Worm (Caenorhabditis elegans) whole organism, mixed stage, embryonic: ENCODE results near the gene gsnl-1.

Experiments used
- M03D4.4 ChIP-seq: sonication (generic microtip); optimal IDR thresholded peaks from 2 replicates; lab custom pipeline; 2017; ENCODE audit warnings: mild to moderate bottlenecking, missing genetic modification characterization, missing compliant biosample characterization
- bed-3 ChIP-seq: fragments of 200-800 bp; sonication (Bioruptor generic); optimal IDR thresholded peaks from 3 replicates; lab custom pipeline; 2018; ENCODE audit warnings: mild to moderate bottlenecking, missing genetic modification characterization, moderate library complexity, missing compliant biosample characterization
- blmp-1 ChIP-seq: fragments of 150-350 bp; optimal IDR thresholded peaks from 2 replicates; lab custom pipeline; 2014; ENCODE audit warnings: missing biosample characterization, missing genetic modification characterization
- ceh-39 ChIP-seq: fragments of 150-350 bp; optimal IDR thresholded peaks from 2 replicates; lab custom pipeline; 2014; ENCODE audit warnings: missing biosample characterization, missing genetic modification characterization
- ceh-43 ChIP-seq: fragments of 200-800 bp; sonication (Bioruptor generic); optimal IDR thresholded peaks from 2 replicates; lab custom pipeline; 2018; ENCODE audit warnings: mild to moderate bottlenecking, missing genetic modification characterization, moderate library complexity, missing compliant biosample characterization
- ceh-83 ChIP-seq: fragments of 200-800 bp; sonication (Bioruptor generic); optimal IDR thresholded peaks from 2 replicates; lab custom pipeline; 2018; ENCODE audit warnings: mild to moderate bottlenecking, missing genetic modification characterization, missing compliant biosample characterization
- ces-1 ChIP-seq: fragments of 150-350 bp; optimal IDR thresholded peaks from 2 replicates; lab custom pipeline; 2014; ENCODE audit warnings: missing biosample characterization, missing genetic modification reagents, missing genetic modification characterization
- cnd-1 ChIP-seq: fragments of 200-800 bp; sonication (Bioruptor generic); optimal IDR thresholded peaks from 2 replicates; lab custom pipeline; 2018; ENCODE audit warnings: mild to moderate bottlenecking, missing genetic modification characterization, missing compliant biosample characterization
- drap-1 ChIP-seq: fragments of 200-800 bp; sonication (Bioruptor generic); optimal IDR thresholded peaks from 3 replicates; lab custom pipeline; 2018; ENCODE audit warnings: mild to moderate bottlenecking, missing genetic modification characterization, missing compliant biosample characterization
- elt-1 ChIP-seq: sonication (generic microtip); optimal IDR thresholded peaks from 2 replicates; lab custom pipeline; 2017; ENCODE audit warnings: missing genetic modification characterization, mild to moderate bottlenecking, missing compliant biosample characterization, antibody characterized with exemption, moderate library complexity, borderline replicate concordance; ENCODE audit not compliant: insufficient read depth
- elt-3 ChIP-seq: fragments of 150-350 bp; optimal IDR thresholded peaks from 2 replicates; lab custom pipeline; 2014; ENCODE audit warnings: missing biosample characterization, missing genetic modification characterization
- flh-1 ChIP-seq: fragments of 200-800 bp; sonication (Bioruptor generic); optimal IDR thresholded peaks from 2 replicates; lab custom pipeline; 2018; ENCODE audit warnings: mild to moderate bottlenecking, missing genetic modification characterization, moderate library complexity, missing compliant biosample characterization
- ham-2 ChIP-seq: fragments of 200-800 bp; sonication (Bioruptor generic); optimal IDR thresholded peaks from 2 replicates; lab custom pipeline; 2018; ENCODE audit warnings: mild to moderate bottlenecking, missing genetic modification characterization, missing compliant biosample characterization
- hlh-1 ChIP-seq: fragments of 150-350 bp; optimal IDR thresholded peaks from 2 replicates; lab custom pipeline; 2014; ENCODE audit warnings: missing biosample characterization, missing genetic modification reagents, missing genetic modification characterization
- lin-13 ChIP-seq: fragments of 150-350 bp; optimal IDR thresholded peaks from 2 replicates; lab custom pipeline; 2014; ENCODE audit warnings: missing biosample characterization, missing genetic modification characterization
- lin-32 ChIP-seq: fragments of 200-800 bp; sonication (Bioruptor generic); optimal IDR thresholded peaks from 2 replicates; lab custom pipeline; 2018; ENCODE audit warnings: mild to moderate bottlenecking, missing genetic modification characterization, missing compliant biosample characterization
- lsy-2 ChIP-seq: fragments of 150-350 bp; optimal IDR thresholded peaks from 2 replicates; lab custom pipeline; 2014; ENCODE audit warnings: missing biosample characterization, missing genetic modification characterization
- mab-5 ChIP-seq: fragments of 150-350 bp; optimal IDR thresholded peaks from 2 replicates; lab custom pipeline; 2014; ENCODE audit warnings: missing biosample characterization, missing genetic modification characterization
- mep-1 ChIP-seq: fragments of 150-350 bp; optimal IDR thresholded peaks from 2 replicates; lab custom pipeline; 2017; ENCODE audit warnings: missing biosample characterization, missing genetic modification reagents, missing genetic modification characterization, inconsistent platforms
- mls-2 ChIP-seq: sonication (generic microtip); optimal IDR thresholded peaks from 2 replicates; lab custom pipeline; 2016; ENCODE audit warnings: mild to moderate bottlenecking, missing genetic modification characterization, moderate library complexity, missing compliant biosample characterization
- nhr-12 ChIP-seq: fragments of 150-350 bp; optimal IDR thresholded peaks from 2 replicates; lab custom pipeline; 2014; ENCODE audit warnings: missing biosample characterization, missing genetic modification characterization
- nhr-2 ChIP-seq: fragments of 150-350 bp; optimal IDR thresholded peaks from 2 replicates; lab custom pipeline; 2014; ENCODE audit warnings: missing biosample characterization, missing genetic modification characterization
- nhr-237 ChIP-seq: fragments of 150-350 bp; optimal IDR thresholded peaks from 2 replicates; lab custom pipeline; 2014; ENCODE audit warnings: missing biosample characterization, missing genetic modification characterization
- nhr-28 ChIP-seq: fragments of 150-350 bp; optimal IDR thresholded peaks from 2 replicates; lab custom pipeline; 2014; ENCODE audit warnings: missing biosample characterization, missing genetic modification characterization
- nhr-76 ChIP-seq: sonication (generic microtip); optimal IDR thresholded peaks from 2 replicates; lab custom pipeline; 2017; ENCODE audit warnings: missing biosample characterization, missing genetic modification characterization
- pha-4 ChIP-seq: fragments of 150-350 bp; optimal IDR thresholded peaks from 2 replicates; lab custom pipeline; 2018; ENCODE audit warnings: missing biosample characterization, missing genetic modification reagents, missing genetic modification characterization
- sem-2 ChIP-seq: fragments of 200-800 bp; sonication (Bioruptor generic); optimal IDR thresholded peaks from 2 replicates; lab custom pipeline; 2018; ENCODE audit warnings: mild to moderate bottlenecking, missing genetic modification characterization, missing compliant biosample characterization
- snpc-4 ChIP-seq: fragments of 150-350 bp; optimal IDR thresholded peaks from 2 replicates; lab custom pipeline; 2014; ENCODE audit warnings: missing biosample characterization, missing genetic modification characterization
- sptf-1 ChIP-seq: sonication (generic microtip); optimal IDR thresholded peaks from 2 replicates; lab custom pipeline; 2017; ENCODE audit warnings: mild to moderate bottlenecking, missing genetic modification characterization, moderate library complexity, missing compliant biosample characterization
- tbx-8 ChIP-seq: fragments of 200-800 bp; sonication (Bioruptor generic); optimal IDR thresholded peaks from 2 replicates; lab custom pipeline; 2018; ENCODE audit warnings: mild to moderate bottlenecking, missing genetic modification characterization, moderate library complexity, missing compliant biosample characterization
- unc-120 ChIP-seq: sonication (generic microtip); optimal IDR thresholded peaks from 2 replicates; lab custom pipeline; 2017; ENCODE audit warnings: missing genetic modification characterization, missing compliant biosample characterization; ENCODE audit not compliant: poor library complexity, severe bottlenecking
- unc-39 ChIP-seq: fragments of 150-350 bp; optimal IDR thresholded peaks from 2 replicates; lab custom pipeline; 2014; ENCODE audit warnings: missing biosample characterization, missing genetic modification characterization
- unc-62 ChIP-seq: fragments of 150-350 bp; optimal IDR thresholded peaks from 2 replicates; lab custom pipeline; 2014; ENCODE audit warnings: missing biosample characterization, missing genetic modification reagents, missing genetic modification characterization
- zip-8 ChIP-seq: fragments of 150-350 bp; optimal IDR thresholded peaks from 2 replicates; lab custom pipeline; 2014; ENCODE audit warnings: missing biosample characterization, missing genetic modification characterization
- ztf-11 ChIP-seq: fragments of 150-350 bp; optimal IDR thresholded peaks from 2 replicates; lab custom pipeline; 2014; ENCODE audit warnings: missing biosample characterization, missing genetic modification characterization

The gsnl-1 gene

DNA sequence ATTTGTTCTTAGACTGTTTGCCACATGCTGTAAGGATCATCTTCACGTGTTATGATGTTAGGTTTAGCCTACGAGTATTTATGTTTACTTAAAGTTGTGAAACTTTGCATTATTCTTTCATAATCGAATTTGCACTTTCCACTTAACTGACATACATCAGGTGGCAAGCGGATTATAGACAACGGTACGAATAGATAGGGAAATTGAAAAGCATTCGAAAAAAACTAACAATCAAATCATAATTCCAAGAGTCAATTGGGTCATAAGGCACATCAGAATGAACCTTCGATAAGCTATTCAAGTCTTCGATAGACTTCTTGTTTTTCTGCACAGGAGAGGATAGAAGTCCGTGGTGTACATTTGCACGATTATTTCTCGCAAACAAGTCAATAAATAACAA lies 4.4 kb upstream of the gsnl-1 start:
- TF ChIP-seq unc-62 (no peak), zip-8 (tag; lab: Kevin White, UChicago) (no peak)
- TF ChIP-seq, all 35 proteins: peak for 0

DNA sequence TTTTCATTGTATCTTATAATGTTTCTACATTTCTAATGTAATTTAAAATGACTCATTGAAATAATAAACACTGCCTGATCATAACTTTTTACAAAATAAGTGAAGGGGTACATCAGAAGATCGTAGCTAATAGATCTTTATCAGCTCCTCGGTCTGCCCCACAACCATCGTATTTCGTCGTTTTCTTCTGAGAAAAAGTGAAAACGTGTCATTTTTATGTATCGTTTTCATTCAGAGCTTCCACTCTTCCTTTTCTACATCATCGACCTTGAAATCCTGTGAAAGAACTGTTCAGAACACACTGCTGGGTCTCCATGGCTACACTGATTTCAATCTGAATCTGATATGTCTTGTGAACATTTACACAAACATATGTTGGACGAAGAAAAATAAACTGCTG lies 2.5 kb downstream of the gsnl-1 start:
- TF ChIP-seq elt-3 (tag; lab: Kevin White, UChicago) = no peak
- no peak for TF ChIP-seq ham-2 (GFP tag; lab: Kevin White, UChicago)
- TF ChIP-seq pha-4 (tag; lab: Kevin White, UChicago) = no peak
- no peak for TF ChIP-seq mep-1 (tag; lab: Kevin White, UChicago)
- TF ChIP-seq blmp-1 = no peak
- TF ChIP-seq nhr-12 (tag; lab: Kevin White, UChicago) = no peak
- no peak for TF ChIP-seq unc-120
- no peak for TF ChIP-seq unc-62
- TF ChIP-seq elt-1 (tag; lab: Kevin White, UChicago) = no peak
- TF ChIP-seq flh-1 (GFP tag; lab: Kevin White, UChicago) = no peak
- TF ChIP-seq lsy-2 (tag; lab: Kevin White, UChicago) = no peak
- no peak for TF ChIP-seq lin-13 (tag; lab: Kevin White, UChicago)
- TF ChIP-seq nhr-28 (tag; lab: Kevin White, UChicago) = no peak
- TF ChIP-seq drap-1 = no peak
- no peak for TF ChIP-seq cnd-1 (tag; lab: Kevin White, UChicago)

DNA sequence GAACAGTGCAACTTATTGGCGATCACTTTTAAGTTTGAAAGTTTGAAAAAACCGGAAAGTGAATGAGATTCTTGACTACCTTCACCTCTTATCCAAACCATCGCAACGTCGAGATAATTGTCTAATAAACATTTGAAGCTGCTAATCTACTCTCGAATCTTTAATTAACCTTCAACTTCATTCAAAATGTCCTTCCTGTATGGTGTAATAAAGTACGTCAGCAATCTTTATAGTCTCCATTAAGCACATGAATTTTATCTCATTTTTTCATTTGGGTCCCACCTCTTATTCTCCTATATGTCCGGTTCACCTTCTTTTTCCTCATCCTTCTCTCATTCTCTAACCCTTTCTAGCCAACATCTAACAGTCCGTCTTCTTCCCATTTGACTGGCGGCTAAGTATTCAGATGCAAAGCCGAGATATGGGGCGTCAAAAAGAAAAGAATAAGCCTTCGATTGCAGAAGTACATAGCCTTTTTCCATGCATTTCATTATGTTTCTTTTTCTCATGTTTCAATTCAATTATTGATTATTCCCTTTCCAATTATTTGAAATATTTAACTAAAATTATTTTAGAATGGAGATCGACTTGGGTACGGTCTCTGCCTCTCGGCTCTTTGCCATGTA lies 4.1 kb downstream of the gsnl-1 start, which contains the start of gene swt-5:
Gene swt-5, plus strand, starts transcription at position 576 of the 626 bp plus-strand sequence.
- no peak for TF ChIP-seq bed-3
- TF ChIP-seq mep-1 (tag; lab: Kevin White, UChicago) = no peak
- no peak for TF ChIP-seq lin-13 (tag; lab: Kevin White, UChicago)
- TF ChIP-seq tbx-8 (GFP tag; lab: Kevin White, UChicago) = no peak
- TF ChIP-seq elt-3 (tag; lab: Kevin White, UChicago) = no peak
- TF ChIP-seq sem-2 (GFP tag; lab: Kevin White, UChicago) = no peak
- TF ChIP-seq zip-8 (tag; lab: Kevin White, UChicago) = no peak
- no peak for TF ChIP-seq cnd-1 (tag; lab: Kevin White, UChicago)
- TF ChIP-seq ztf-11 (tag; lab: Kevin White, UChicago) = no peak
- TF ChIP-seq lsy-2 (tag; lab: Kevin White, UChicago) = no peak

DNA sequence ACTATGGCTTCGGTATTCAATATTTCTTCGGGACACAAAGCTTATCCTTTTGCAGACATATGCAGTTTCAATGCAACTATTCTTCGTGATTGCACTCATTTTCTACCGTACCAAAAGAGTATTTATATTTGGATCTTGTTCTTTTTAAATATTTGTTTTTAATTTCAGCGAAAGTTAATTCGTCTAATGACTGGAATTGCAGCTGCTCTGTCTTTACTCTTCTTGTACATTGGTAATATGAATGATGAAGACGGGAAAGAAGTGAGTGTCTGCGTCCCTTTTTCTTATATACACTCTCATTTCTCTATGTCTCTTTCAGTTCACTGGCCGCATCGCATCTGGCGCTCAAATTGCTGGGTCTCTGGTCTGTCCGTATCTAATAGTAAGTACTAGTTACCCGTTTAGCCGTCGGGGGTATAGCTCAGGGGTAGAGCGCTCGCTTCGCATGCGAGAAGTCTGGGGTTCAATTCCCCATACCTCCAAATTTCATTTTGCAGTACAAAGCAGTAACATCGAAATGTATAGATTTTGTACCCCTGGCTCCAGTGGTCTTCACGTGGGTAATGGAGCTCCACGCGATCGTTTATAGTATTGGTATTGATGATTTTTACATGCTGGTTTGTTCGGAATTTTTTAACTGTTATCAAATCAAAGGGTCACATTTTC lies 6.4 kb downstream of the gsnl-1 start:
- TF ChIP-seq pha-4 (tag; lab: Kevin White, UChicago) (no peak), mab-5 (tag; lab: Kevin White, UChicago) (no peak), ham-2 (GFP tag; lab: Kevin White, UChicago) (peak; percentile 93), nhr-237 (no peak), bed-3 (peak; percentile 82), unc-62 (no peak), hlh-1 (tag; lab: Kevin White, UChicago) (peak; percentile 40), lin-13 (tag; lab: Kevin White, UChicago) (peak; percentile 31), ceh-39 (tag; lab: Kevin White, UChicago) (no peak), blmp-1 (no peak), nhr-28 (tag; lab: Kevin White, UChicago) (no peak), ceh-83 (GFP tag; lab: Kevin White, UChicago) (peak; percentile 94), snpc-4 (no peak), flh-1 (GFP tag; lab: Kevin White, UChicago) (peak; percentile 68), drap-1 (peak; percentile 92), elt-1 (tag; lab: Kevin White, UChicago) (no peak), ztf-11 (tag; lab: Kevin White, UChicago) (no peak), elt-3 (tag; lab: Kevin White, UChicago) (no peak), cnd-1 (tag; lab: Kevin White, UChicago) (peak; percentile 88), M03D4.4 (tag; lab: Kevin White, UChicago) (peak; percentile 93), nhr-2 (tag; lab: Kevin White, UChicago) (no peak), nhr-12 (tag; lab: Kevin White, UChicago) (peak; percentile 27), zip-8 (tag; lab: Kevin White, UChicago) (no peak), unc-120 (peak; percentile 91), lsy-2 (tag; lab: Kevin White, UChicago) (no peak), tbx-8 (GFP tag; lab: Kevin White, UChicago) (peak; percentile 84), sptf-1 (tag; lab: Kevin White, UChicago) (peak; percentile 95), lin-32 (GFP tag; lab: Kevin White, UChicago) (peak; percentile 87), ceh-43 (GFP tag; lab: Kevin White, UChicago) (peak; percentile 89), nhr-76 (tag; lab: Kevin White, UChicago) (no peak), unc-39 (tag; lab: Kevin White, UChicago) (no peak), ces-1 (GFP tag; lab: Kevin White, UChicago) (peak; percentile 67), mep-1 (tag; lab: Kevin White, UChicago) (peak; percentile 62), mls-2 (tag; lab: Kevin White, UChicago) (peak; percentile 96), sem-2 (GFP tag; lab: Kevin White, UChicago) (peak; percentile 88)
